Worm (Caenorhabditis elegans): ENCODE data around the gene Y37D8A.6.

Y37D8A.6 gene

ce11 chrIII:12864648-12865047 lies 5.4 kb downstream of the Y37D8A.6 start, which contains the start of gene Y37D8A.8:
Y37D8A.8 (plus strand) TSS chrIII:12864948.
- TF ChIP-seq T22C8.4 (GFP tag; IDR thresholded peaks at IDR 0.05) (no peak), klf-2 (GFP tag; conservative IDR thresholded peaks at IDR 0.05) (no peak), flt-1 (GFP tag; IDR thresholded peaks at IDR 0.05) (no peak), ref-1 (GFP tag; conservative IDR thresholded peaks at IDR 0.05) (no peak), med-1 (GFP tag; optimal IDR thresholded peaks at IDR 0.05; ENCODE audit: insufficient read depth) (no peak), tab-1 (GFP tag; IDR thresholded peaks at IDR 0.05) (no peak), ztf-23 (GFP tag; IDR thresholded peaks at IDR 0.05) (no peak), ztf-29 (GFP tag; IDR thresholded peaks at IDR 0.05) (no peak), cog-1 (tag; optimal IDR thresholded peaks at IDR 0.05) (no peak)

- no peak for TF ChIP-seq ztf-29 (GFP tag; IDR thresholded peaks at IDR 0.05)
- TF ChIP-seq ztf-23 (GFP tag; IDR thresholded peaks at IDR 0.05): no peak
- TF ChIP-seq flt-1 (GFP tag; IDR thresholded peaks at IDR 0.05): no peak
Measured at ce11 chrIII:12860119-12860518, 10.0 kb downstream of the Y37D8A.6 start.

ce11 chrIII:12856628-12857027 lies 13.5 kb downstream of the Y37D8A.6 start, which contains the start of gene Y37D8A.26:
Y37D8A.26 (minus strand) TSS chrIII:12856728.
- TF ChIP-seq tab-1 (GFP tag; IDR thresholded peaks at IDR 0.05) (no peak), T22C8.4 (GFP tag; IDR thresholded peaks at IDR 0.05) (no peak), ztf-29 (GFP tag; IDR thresholded peaks at IDR 0.05) (no peak), ref-1 (GFP tag; conservative IDR thresholded peaks at IDR 0.05) (no peak), flt-1 (GFP tag; IDR thresholded peaks at IDR 0.05) (no peak), klf-2 (GFP tag; conservative IDR thresholded peaks at IDR 0.05) (no peak), med-1 (GFP tag; optimal IDR thresholded peaks at IDR 0.05; ENCODE audit: insufficient read depth) (no peak), ztf-23 (GFP tag; IDR thresholded peaks at IDR 0.05) (no peak), cog-1 (tag; optimal IDR thresholded peaks at IDR 0.05) (no peak)

- TF ChIP-seq med-1 (GFP tag; optimal IDR thresholded peaks at IDR 0.05; ENCODE audit: insufficient read depth) (no peak), tab-1 (GFP tag; IDR thresholded peaks at IDR 0.05) (no peak), cog-1 (tag; optimal IDR thresholded peaks at IDR 0.05) (no peak), ztf-23 (GFP tag; IDR thresholded peaks at IDR 0.05) (no peak), flt-1 (GFP tag; IDR thresholded peaks at IDR 0.05) (no peak), T22C8.4 (GFP tag; IDR thresholded peaks at IDR 0.05) (no peak), ztf-29 (GFP tag; IDR thresholded peaks at IDR 0.05) (no peak), ref-1 (GFP tag; conservative IDR thresholded peaks at IDR 0.05) (no peak), klf-2 (GFP tag; conservative IDR thresholded peaks at IDR 0.05) (no peak)
Measured at ce11 chrIII:12855394-12855793, 14.7 kb downstream of the Y37D8A.6 start, which contains the start of gene Y37D8A.5. Y37D8A.5 (minus strand) TSS chrIII:12855494.

ce11 chrIII:12851034-12851433 lies 19.1 kb downstream of the Y37D8A.6 start:
- TF ChIP-seq T22C8.4 (GFP tag; IDR thresholded peaks at IDR 0.05): no peak
- no peak for TF ChIP-seq klf-2 (GFP tag; conservative IDR thresholded peaks at IDR 0.05)
- no peak for TF ChIP-seq ztf-29 (GFP tag; IDR thresholded peaks at IDR 0.05)
- TF ChIP-seq med-1 (GFP tag; optimal IDR thresholded peaks at IDR 0.05; ENCODE audit: insufficient read depth): no peak
- TF ChIP-seq tab-1 (GFP tag; IDR thresholded peaks at IDR 0.05): no peak
- no peak for TF ChIP-seq flt-1 (GFP tag; IDR thresholded peaks at IDR 0.05)
- no peak for TF ChIP-seq ztf-23 (GFP tag; IDR thresholded peaks at IDR 0.05)
- TF ChIP-seq ref-1 (GFP tag; conservative IDR thresholded peaks at IDR 0.05): no peak
- no peak for TF ChIP-seq cog-1 (tag; optimal IDR thresholded peaks at IDR 0.05)

ce11 chrIII:12849691-12850090 lies 20.4 kb downstream of the Y37D8A.6 start:
- TF ChIP-seq ztf-23 (GFP tag; IDR thresholded peaks at IDR 0.05) (no peak), ref-1 (GFP tag; conservative IDR thresholded peaks at IDR 0.05) (no peak), med-1 (GFP tag; optimal IDR thresholded peaks at IDR 0.05; ENCODE audit: insufficient read depth) (no peak), T22C8.4 (GFP tag; IDR thresholded peaks at IDR 0.05) (no peak), flt-1 (GFP tag; IDR thresholded peaks at IDR 0.05) (no peak), klf-2 (GFP tag; conservative IDR thresholded peaks at IDR 0.05) (no peak), cog-1 (tag; optimal IDR thresholded peaks at IDR 0.05) (no peak), tab-1 (GFP tag; IDR thresholded peaks at IDR 0.05) (no peak), ztf-29 (GFP tag; IDR thresholded peaks at IDR 0.05) (no peak)

- TF ChIP-seq T22C8.4 (GFP tag; IDR thresholded peaks at IDR 0.05): no peak
- no peak for TF ChIP-seq ztf-29 (GFP tag; IDR thresholded peaks at IDR 0.05)
- TF ChIP-seq klf-2 (GFP tag; conservative IDR thresholded peaks at IDR 0.05): no peak
- TF ChIP-seq med-1 (GFP tag; optimal IDR thresholded peaks at IDR 0.05; ENCODE audit: insufficient read depth): no peak
- no peak for TF ChIP-seq tab-1 (GFP tag; IDR thresholded peaks at IDR 0.05)
- TF ChIP-seq cog-1 (tag; optimal IDR thresholded peaks at IDR 0.05): no peak
- no peak for TF ChIP-seq ztf-23 (GFP tag; IDR thresholded peaks at IDR 0.05)
- TF ChIP-seq ref-1 (GFP tag; conservative IDR thresholded peaks at IDR 0.05): no peak
- TF ChIP-seq flt-1 (GFP tag; IDR thresholded peaks at IDR 0.05): no peak
Measured at ce11 chrIII:12848981-12849589, 21.0 kb downstream of the Y37D8A.6 start.

- no peak for TF ChIP-seq ref-1 (GFP tag; conservative IDR thresholded peaks at IDR 0.05)
- no peak for TF ChIP-seq ztf-23 (GFP tag; IDR thresholded peaks at IDR 0.05)
- TF ChIP-seq klf-2 (GFP tag; conservative IDR thresholded peaks at IDR 0.05): no peak
- TF ChIP-seq flt-1 (GFP tag; IDR thresholded peaks at IDR 0.05): no peak
- no peak for TF ChIP-seq tab-1 (GFP tag; IDR thresholded peaks at IDR 0.05)
- TF ChIP-seq T22C8.4 (GFP tag; IDR thresholded peaks at IDR 0.05): no peak
- TF ChIP-seq med-1 (GFP tag; optimal IDR thresholded peaks at IDR 0.05; ENCODE audit: insufficient read depth): no peak
- TF ChIP-seq ztf-29 (GFP tag; IDR thresholded peaks at IDR 0.05): no peak
- no peak for TF ChIP-seq cog-1 (tag; optimal IDR thresholded peaks at IDR 0.05)
Measured at ce11 chrIII:12847623-12848022, 22.5 kb downstream of the Y37D8A.6 start.

- TF ChIP-seq ztf-29 (GFP tag; IDR thresholded peaks at IDR 0.05): no peak
Measured at ce11 chrIII:12842858-12843257, 27.2 kb downstream of the Y37D8A.6 start.

- TF ChIP-seq T22C8.4 (GFP tag; IDR thresholded peaks at IDR 0.05): no peak
Measured at ce11 chrIII:12841328-12841727, 28.8 kb downstream of the Y37D8A.6 start.
